Worm (Caenorhabditis elegans) whole organism, midembryonic: ENCODE results near the gene F52D2.6.

ENCODE experiments used
- T22C8.4 ChIP-seq: fragments of 200-800 bp; sonication (Bioruptor generic); IDR thresholded peaks from 2 replicates; pipeline ENCODE4 v1.3.6; 2022; ENCODE audit warnings: missing genetic modification characterization, missing compliant biosample characterization
- flt-1 ChIP-seq: fragments of 200-800 bp; sonication (Bioruptor generic); IDR thresholded peaks from 2 replicates; pipeline ENCODE4 v1.3.6; 2022; ENCODE audit warnings: missing genetic modification characterization, missing compliant biosample characterization
- ztf-29 ChIP-seq: fragments of 200-800 bp; sonication (Bioruptor generic); IDR thresholded peaks from 2 replicates; pipeline ENCODE4 v1.3.6; 2022; ENCODE audit warnings: missing genetic modification reagents, missing genetic modification characterization, missing compliant biosample characterization

- TF ChIP-seq T22C8.4 (GFP tag; lab: Robert Waterston, UW): no peak
- no peak for TF ChIP-seq flt-1 (GFP tag; lab: Robert Waterston, UW)
- TF ChIP-seq ztf-29: no peak
Observed at ce11 chrX:1977708-1978107, 1.9 kb downstream of the F52D2.6 start, which contains the start of gene F52D2.12.
